Fruit fly (Drosophila melanogaster): ENCODE measurements around the gene Sry-beta.

Sry-beta gene

dm6 chr3R:30043139-30043744, 3.7 kb downstream of the Sry-beta start, which contains the start of gene Sry-delta (continued):
- TF ChIP-seq p53 (GFP tag; optimal IDR thresholded peaks at IDR 0.05) (peak; percentile 87), CG6689 (GFP tag; IDR thresholded peaks at IDR 0.05) (peak; percentile 87), CG9727 (GFP tag; optimal IDR thresholded peaks at IDR 0.05) (peak; percentile 78), CG6654 (GFP tag; optimal IDR thresholded peaks at IDR 0.05) (no peak), Fer1 (GFP tag; optimal IDR thresholded peaks at IDR 0.05) (peak; percentile 76), gcm2 (GFP tag; optimal IDR thresholded peaks at IDR 0.05) (peak; percentile 13), Elba2 (GFP tag; optimal IDR thresholded peaks at IDR 0.05) (no peak), Side (GFP tag; optimal IDR thresholded peaks at IDR 0.05) (peak; percentile 90), kay (GFP tag; optimal IDR thresholded peaks at IDR 0.05) (peak; percentile 61), tgo (GFP tag; IDR thresholded peaks at IDR 0.05) (peak; percentile 75), CG2889 (GFP tag; IDR thresholded peaks at IDR 0.05) (peak; percentile 55; the same call in 2 of the 3 replicates), gce (GFP tag; IDR thresholded peaks at IDR 0.05) (0 out of 3 replicates have a peak, but pooled peaks have one; percentile 20), MBD-R2 (GFP tag; IDR thresholded peaks at IDR 0.05) (peak; percentile 98), CG15479 (GFP tag; optimal IDR thresholded peaks at IDR 0.05) (no peak), CG3281 (GFP tag; optimal IDR thresholded peaks at IDR 0.05) (peak; percentile 82), NK7.1 (GFP tag; optimal IDR thresholded peaks at IDR 0.05) (peak; percentile 69), YL-1 (GFP tag; optimal IDR thresholded peaks at IDR 0.05) (peak; percentile 98), Dek (tag; optimal IDR thresholded peaks at IDR 0.05) (peak; percentile 83), Ada2b (GFP tag; IDR thresholded peaks at IDR 0.05) (peak; percentile 77), dimm (GFP tag; IDR thresholded peaks at IDR 0.05) (0 out of 2 replicates have a peak, but pooled peaks have one; percentile 3), CG7786 (GFP tag; optimal IDR thresholded peaks at IDR 0.05) (peak; percentile 85), CG10979 (tag; optimal IDR thresholded peaks at IDR 0.05) (peak; percentile 59), hb (GFP tag; IDR thresholded peaks at IDR 0.05; ENCODE audit: partially characterized antibody) (peak; percentile 60; the same call in 2 of the 3 replicates), Neu2 (GFP tag; optimal IDR thresholded peaks at IDR 0.05; ENCODE audit: borderline replicate concordance) (peak; percentile 14), CG18262 (tag; optimal IDR thresholded peaks at IDR 0.05) (peak; percentile 63), CG8478 (optimal IDR thresholded peaks at IDR 0.05) (no peak), ab (GFP tag; optimal IDR thresholded peaks at IDR 0.05) (peak; percentile 45), oc (tag; optimal IDR thresholded peaks at IDR 0.05) (no peak), org-1 (GFP tag; optimal IDR thresholded peaks at IDR 0.05) (no peak), mirr (GFP tag; optimal IDR thresholded peaks at IDR 0.05) (peak; percentile 82), yki (optimal IDR thresholded peaks at IDR 0.05) (no peak), abd-A (tag; optimal IDR thresholded peaks at IDR 0.05) (no peak), CG6175 (GFP tag; IDR thresholded peaks at IDR 0.05) (peak; percentile 48; the same call in 1 of the 3 replicates), Dip3 (GFP tag; optimal IDR thresholded peaks at IDR 0.05) (peak; percentile 87), sd (tag; optimal IDR thresholded peaks at IDR 0.05) (no peak), Sry-δ (GFP tag; optimal IDR thresholded peaks at IDR 0.05) (peak; percentile 99), ranshi (GFP tag; IDR thresholded peaks at IDR 0.05) (peak; percentile 82), sisA (GFP tag; IDR thresholded peaks at IDR 0.05) (peak; percentile 78), wdn (GFP tag; IDR thresholded peaks at IDR 0.05) (peak; percentile 56; the same call in 1 of the 2 replicates), onecut (GFP tag; IDR thresholded peaks at IDR 0.05) (peak; percentile 50), HLHmδ (GFP tag; optimal IDR thresholded peaks at IDR 0.05) (peak; percentile 18), Oaz (GFP tag; IDR thresholded peaks at IDR 0.05) (peak; percentile 49), CG2120 (GFP tag; optimal IDR thresholded peaks at IDR 0.05) (peak; percentile 93), klu (GFP tag; IDR thresholded peaks at IDR 0.05) (peak; percentile 64), kni (GFP tag; optimal IDR thresholded peaks at IDR 0.05) (peak; percentile 17), CG12071 (GFP tag; optimal IDR thresholded peaks at IDR 0.05) (no peak), dm (GFP tag; optimal IDR thresholded peaks at IDR 0.05) (peak; percentile 82), usp (GFP tag; optimal IDR thresholded peaks at IDR 0.05) (no peak), CG11560 (tag; IDR thresholded peaks at IDR 0.05) (0 out of 3 replicates have a peak, but pooled peaks have one; percentile 28), Oli (tag; optimal IDR thresholded peaks at IDR 0.05) (no peak), CG31365 (tag; optimal IDR thresholded peaks at IDR 0.05) (no peak)

All from whole organism, embryonic.